Fruit fly (Drosophila melanogaster): ENCODE data around the gene CG17597.

The CG17597 gene

dm6 chr2L:18782212-18782825 lies 48.6 kb downstream of the CG17597 start:
- TF ChIP-seq CG17801 (GFP tag; optimal IDR thresholded peaks at IDR 0.05; ENCODE audit: partially characterized antibody): no peak

dm6 chr2L:18780911-18781545 lies 49.9 kb downstream of the CG17597 start:
- TF ChIP-seq CG17801 (GFP tag; optimal IDR thresholded peaks at IDR 0.05; ENCODE audit: partially characterized antibody): no peak
